Worm (Caenorhabditis elegans) whole organism, early embryonic: ENCODE measurements around the gene T19C4.24.

Experiments used
- F13C5.2 ChIP-seq: sonication (generic microtip); optimal IDR thresholded peaks from 2 replicates; lab custom pipeline; 2017; ENCODE audit warnings: mild to moderate bottlenecking, missing genetic modification characterization, inconsistent platforms, missing compliant biosample characterization
- ama-1 ChIP-seq: fragments of 150-350 bp; optimal IDR thresholded peaks from 2 replicates; lab custom pipeline; 2014
- ceh-13 ChIP-seq: fragments of 200-800 bp; sonication (Bioruptor generic); optimal IDR thresholded peaks from 2 replicates; lab custom pipeline; 2018; ENCODE audit warnings: mild to moderate bottlenecking, missing genetic modification characterization, missing compliant biosample characterization
- flt-1 ChIP-seq: fragments of 200-800 bp; sonication (Bioruptor generic); IDR thresholded peaks from 2 replicates; pipeline ENCODE4 v1.3.6; 2022; ENCODE audit warnings: missing genetic modification characterization, missing compliant biosample characterization
- hnd-1 ChIP-seq: sonication (generic microtip); optimal IDR thresholded peaks from 2 replicates; lab custom pipeline; 2016; ENCODE audit warnings: missing genetic modification characterization, missing compliant biosample characterization
- scrt-1 ChIP-seq: fragments of 200-800 bp; sonication (Bioruptor generic); IDR thresholded peaks from 2 replicates; pipeline ENCODE4 v1.3.6; 2022; ENCODE audit warnings: missing genetic modification characterization, missing compliant biosample characterization
- tbx-11 ChIP-seq: fragments of 200-800 bp; sonication (Bioruptor generic); IDR thresholded peaks from 2 replicates; pipeline ENCODE4 v1.3.6; 2022; ENCODE audit warnings: missing genetic modification characterization, missing compliant biosample characterization
- tra-4 ChIP-seq: sonication (generic microtip); optimal IDR thresholded peaks from 2 replicates; lab custom pipeline; 2017; ENCODE audit warnings: missing genetic modification characterization, missing compliant biosample characterization

DNA sequence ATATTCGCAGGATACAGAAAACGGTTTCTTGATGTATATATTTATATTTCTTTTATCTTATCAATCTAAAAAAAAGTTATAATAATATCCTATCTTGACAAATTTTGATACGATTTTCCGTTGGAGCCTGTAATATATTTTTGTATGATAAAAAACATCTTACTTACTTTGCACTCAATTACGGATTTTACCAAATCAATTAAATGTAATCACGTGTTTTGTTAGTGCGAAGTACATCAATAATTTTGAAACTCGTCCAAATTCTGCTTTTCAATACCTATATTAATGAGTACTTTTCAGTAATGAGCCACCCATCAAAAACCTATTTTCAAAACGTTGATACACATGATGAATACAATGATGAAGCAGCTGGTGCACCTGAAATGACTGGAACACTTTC is 2.6 kb upstream of the T19C4.24 start, which contains the start of gene T19C4.1:
- TF ChIP-seq flt-1 (GFP tag; lab: Robert Waterston, UW) (no peak), ama-1 (no peak), tra-4 (tag; lab: Kevin White, UChicago) (no peak), F13C5.2 (tag; lab: Kevin White, UChicago) (no peak), ceh-13 (GFP tag; lab: Kevin White, UChicago) (no peak), scrt-1 (GFP tag; lab: Robert Waterston, UW) (no peak), tbx-11 (no peak), hnd-1 (tag; lab: Kevin White, UChicago) (no peak)
